Fruit fly (Drosophila melanogaster) whole organism: ENCODE results near the gene CG10171.

Experiments
- CG8478 ChIP-seq: fragments of >200 bp; optimal IDR thresholded peaks from 2 replicates; lab custom pipeline; 2018; ENCODE audit warnings: inconsistent platforms
- Dll ChIP-seq: fragments of >200 bp; optimal IDR thresholded peaks from 2 replicates; lab custom pipeline; 2017
- EcR ChIP-seq, 2 experiments: fragments of >200 bp; optimal IDR thresholded peaks; 2 replicates each; lab custom pipeline; 2017; ENCODE audit warnings: missing biosample characterization in 2 of 2, missing genetic modification characterization in 2 of 2, missing genetic modification reagents in 2 of 2
- pan ChIP-seq: fragments of >200 bp; optimal IDR thresholded peaks from 2 replicates; lab custom pipeline; 2017
- psq ChIP-seq: fragments of >200 bp; optimal IDR thresholded peaks from 2 replicates; lab custom pipeline; 2017
- usp ChIP-seq: fragments of >200 bp; optimal IDR thresholded peaks from 2 replicates; lab custom pipeline; 2017; ENCODE audit warnings: missing biosample characterization, missing genetic modification characterization, mixed read lengths

DNA sequence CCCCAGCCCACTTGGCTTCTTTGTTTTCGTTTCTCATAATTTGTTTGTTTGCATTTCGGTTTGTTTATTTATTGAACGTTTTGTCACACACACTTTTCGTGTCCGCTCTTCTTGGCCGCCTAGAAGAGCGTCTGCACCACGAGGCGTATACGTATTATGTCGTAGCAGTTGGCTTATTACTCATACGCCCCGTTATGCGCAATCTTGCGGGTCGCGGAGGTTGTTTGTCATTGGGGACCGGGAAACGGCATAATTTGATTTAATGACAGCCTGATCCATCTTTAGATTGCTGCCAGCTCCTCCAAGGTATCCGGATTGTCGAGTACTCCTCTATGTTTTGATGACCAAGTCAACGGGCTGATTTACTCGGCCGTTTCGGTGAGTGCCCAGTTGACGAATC is 32.5 kb upstream of the CG10171 start:
- no peak for TF ChIP-seq psq (lab: Kevin White, UChicago)
- TF ChIP-seq usp, result no peak
- TF ChIP-seq EcR (GFP tag; optimal IDR thresholded peaks at IDR 0.05; lab: Kevin White, UChicago), result no peak
- no peak for TF ChIP-seq Dll
- no peak for TF ChIP-seq CG8478
- TF ChIP-seq pan (lab: Kevin White, UChicago), result no peak
